Fruit fly (Drosophila melanogaster) whole organism, embryonic: ENCODE results near the gene CG5043.

Experiments used
- Aef1 ChIP-seq: fragments of 200-800 bp; sonication (Bioruptor generic); IDR thresholded peaks from 3 replicates; pipeline ENCODE4 v1.3.6; 2022; ENCODE audit warnings: missing biosample characterization, missing genetic modification characterization
- Bdp1 ChIP-seq: fragments of 200-800 bp; sonication (Bioruptor generic); optimal IDR thresholded peaks from 3 replicates; lab custom pipeline; 2016; ENCODE audit warnings: missing biosample characterization, missing genetic modification characterization
- CG11560 ChIP-seq: fragments of 200-800 bp; sonication (Bioruptor generic); IDR thresholded peaks from 3 replicates; pipeline ENCODE4 v1.3.6; 2022; ENCODE audit warnings: missing biosample characterization, missing genetic modification characterization
- CG16813 ChIP-seq: fragments of 200-800 bp; sonication (Bioruptor generic); IDR thresholded peaks from 3 replicates; pipeline ENCODE4 v1.3.6; 2022; ENCODE audit warnings: missing biosample characterization, missing genetic modification characterization; ENCODE audit not compliant: partially characterized antibody
- CG17802 ChIP-seq: fragments of 200-800 bp; sonication (Bioruptor generic); optimal IDR thresholded peaks from 2 replicates; lab custom pipeline; 2018; ENCODE audit warnings: missing biosample characterization, mild to moderate bottlenecking, missing genetic modification characterization, moderate library complexity
- CG1832 ChIP-seq: fragments of 200-800 bp; sonication (Bioruptor generic); optimal IDR thresholded peaks from 2 replicates; lab custom pipeline; 2017; ENCODE audit warnings: missing biosample characterization, mild to moderate bottlenecking, missing genetic modification characterization, inconsistent platforms
- CG18599 ChIP-seq: fragments of 200-800 bp; sonication (Bioruptor generic); optimal IDR thresholded peaks from 3 replicates; lab custom pipeline; 2017; ENCODE audit warnings: missing biosample characterization, missing genetic modification characterization, mild to moderate bottlenecking, moderate library complexity, missing genetic modification reagents
- CG2116 ChIP-seq: fragments of 200-800 bp; sonication (Bioruptor generic); optimal IDR thresholded peaks from 3 replicates; lab custom pipeline; 2018; ENCODE audit warnings: missing biosample characterization, mild to moderate bottlenecking, missing genetic modification characterization
- CG2199 ChIP-seq: fragments of 200-800 bp; sonication (Bioruptor generic); IDR thresholded peaks from 3 replicates; pipeline ENCODE4 v1.3.6; 2022; ENCODE audit warnings: missing biosample characterization, missing genetic modification characterization
- CG2678 ChIP-seq: fragments of 200-800 bp; sonication (Bioruptor generic); optimal IDR thresholded peaks from 3 replicates; lab custom pipeline; 2019; ENCODE audit warnings: missing biosample characterization, mild to moderate bottlenecking, missing genetic modification characterization, moderate library complexity
- CG30020 ChIP-seq: fragments of 200-800 bp; optimal IDR thresholded peaks from 2 replicates; lab custom pipeline; 2019; ENCODE audit warnings: missing biosample characterization, mild to moderate bottlenecking, missing genetic modification characterization, moderate library complexity
- CG31441 ChIP-seq: fragments of 200-800 bp; sonication (Bioruptor generic); IDR thresholded peaks from 2 replicates; pipeline ENCODE4 v1.3.6; 2022; ENCODE audit warnings: missing biosample characterization, missing genetic modification characterization
- CG43689 ChIP-seq: fragments of 200-800 bp; sonication (Bioruptor generic); IDR thresholded peaks from 2 replicates; pipeline ENCODE4 v1.3.6; 2022; ENCODE audit warnings: missing biosample characterization, missing genetic modification characterization
- CG7745 ChIP-seq: fragments of 200-800 bp; sonication (Bioruptor generic); optimal IDR thresholded peaks from 2 replicates; lab custom pipeline; 2018; ENCODE audit warnings: missing biosample characterization, mild to moderate bottlenecking, missing genetic modification characterization, moderate library complexity
- CTCF ChIP-seq: fragments of 200-800 bp; sonication (Bioruptor generic); optimal IDR thresholded peaks from 2 replicates; lab custom pipeline; 2017; ENCODE audit warnings: missing biosample characterization, mild to moderate bottlenecking, missing genetic modification characterization, moderate library complexity
- CrebB ChIP-seq: fragments of 200-800 bp; sonication (Bioruptor generic); optimal IDR thresholded peaks from 3 replicates; lab custom pipeline; 2018; ENCODE audit warnings: missing biosample characterization, mild to moderate bottlenecking, missing genetic modification characterization
- Dbx ChIP-seq: fragments of 200-800 bp; sonication (Bioruptor generic); IDR thresholded peaks from 3 replicates; pipeline ENCODE4 v1.3.6; 2022; ENCODE audit warnings: missing biosample characterization, missing genetic modification characterization
- Deaf1 ChIP-seq: fragments of 200-800 bp; optimal IDR thresholded peaks from 3 replicates; lab custom pipeline; 2019; ENCODE audit warnings: missing biosample characterization, mild to moderate bottlenecking, missing genetic modification characterization, moderate library complexity
- Fer3 ChIP-seq: fragments of 200-800 bp; sonication (Bioruptor generic); optimal IDR thresholded peaks from 2 replicates; lab custom pipeline; 2018; ENCODE audit warnings: missing biosample characterization, mild to moderate bottlenecking, missing genetic modification characterization, moderate library complexity
- HHEX ChIP-seq: fragments of 200-800 bp; sonication (Bioruptor generic); optimal IDR thresholded peaks from 3 replicates; lab custom pipeline; 2017; ENCODE audit warnings: missing biosample characterization, mild to moderate bottlenecking, missing genetic modification characterization, missing genetic modification reagents
- Med ChIP-seq: fragments of 200-800 bp; sonication (Bioruptor generic); peaks from one replicate; lab custom pipeline; 2016; ENCODE audit warnings: missing biosample characterization, missing genetic modification characterization, mild to moderate bottlenecking, inconsistent platforms, moderate library complexity
- Meics ChIP-seq: fragments of 200-800 bp; sonication (Bioruptor generic); optimal IDR thresholded peaks from 2 replicates; lab custom pipeline; 2017; ENCODE audit warnings: missing biosample characterization, mild to moderate bottlenecking, missing genetic modification characterization
- NK7.1 ChIP-seq: fragments of 200-800 bp; sonication (Bioruptor generic); optimal IDR thresholded peaks from 3 replicates; lab custom pipeline; 2016; ENCODE audit warnings: missing biosample characterization, missing genetic modification characterization
- Nf-YC ChIP-seq: fragments of 200-800 bp; optimal IDR thresholded peaks from 3 replicates; lab custom pipeline; 2019; ENCODE audit warnings: missing biosample characterization, mild to moderate bottlenecking, missing genetic modification characterization, moderate library complexity
- NfI ChIP-seq: fragments of 200-800 bp; sonication (Bioruptor generic); optimal IDR thresholded peaks from 3 replicates; lab custom pipeline; 2018; ENCODE audit warnings: missing biosample characterization, mild to moderate bottlenecking, missing genetic modification characterization, moderate library complexity
- PHDP ChIP-seq: fragments of 200-800 bp; sonication (Bioruptor generic); optimal IDR thresholded peaks from 3 replicates; lab custom pipeline; 2018; ENCODE audit warnings: missing biosample characterization, mild to moderate bottlenecking, missing genetic modification characterization, moderate library complexity
- Sin3A ChIP-seq: fragments of >200 bp; optimal IDR thresholded peaks from 2 replicates; lab custom pipeline; 2018
- TFAM ChIP-seq: fragments of 200-800 bp; sonication (Bioruptor generic); optimal IDR thresholded peaks from 2 replicates; lab custom pipeline; 2017; ENCODE audit warnings: missing biosample characterization, missing genetic modification characterization, inconsistent platforms
- al ChIP-seq: fragments of 200-800 bp; sonication (Bioruptor generic); IDR thresholded peaks from 2 replicates; pipeline ENCODE4 v1.3.6; 2022; ENCODE audit warnings: missing biosample characterization, missing genetic modification characterization
- bbx ChIP-seq: fragments of 200-800 bp; sonication (Bioruptor generic); IDR thresholded peaks from 2 replicates; pipeline ENCODE4 v1.3.6; 2022; ENCODE audit warnings: missing biosample characterization, missing genetic modification characterization; ENCODE audit not compliant: partially characterized antibody
- bsh ChIP-seq, 2 experiments: fragments of 200-800 bp; sonication (Bioruptor generic); optimal IDR thresholded peaks; 2 replicates each; lab custom pipeline; 2017 to 2018; ENCODE audit warnings: mild to moderate bottlenecking in 2 of 2, missing biosample characterization in 2 of 2, missing genetic modification characterization in 2 of 2, moderate library complexity in 1 of 2
- cg ChIP-seq: fragments of 200-800 bp; sonication (Bioruptor generic); optimal IDR thresholded peaks from 3 replicates; lab custom pipeline; 2019; ENCODE audit warnings: missing biosample characterization, mild to moderate bottlenecking, missing genetic modification characterization, moderate library complexity
- chinmo ChIP-seq: fragments of 200-800 bp; sonication (Bioruptor generic); IDR thresholded peaks from 4 replicates; pipeline ENCODE4 v1.3.6; 2022; ENCODE audit warnings: missing biosample characterization, missing genetic modification characterization; ENCODE audit not compliant: partially characterized antibody
- dysf ChIP-seq: fragments of 200-800 bp; sonication (Bioruptor generic); IDR thresholded peaks from 3 replicates; pipeline ENCODE4 v1.3.6; 2022; ENCODE audit warnings: missing biosample characterization, missing genetic modification characterization
- eve ChIP-seq, 2 experiments: fragments of >200 bp; optimal IDR thresholded peaks; 2 replicates each; lab custom pipeline; 2017; ENCODE audit warnings: missing biosample characterization in 2 of 2, missing genetic modification characterization in 2 of 2
- knrl ChIP-seq: fragments of 200-800 bp; sonication (Bioruptor generic); IDR thresholded peaks from 3 replicates; pipeline ENCODE4 v1.3.6; 2022; ENCODE audit warnings: missing biosample characterization, missing genetic modification characterization; ENCODE audit not compliant: partially characterized antibody
- lab ChIP-seq: fragments of 200-800 bp; sonication (Bioruptor generic); optimal IDR thresholded peaks from 3 replicates; lab custom pipeline; 2017; ENCODE audit warnings: missing biosample characterization, missing genetic modification characterization, mild to moderate bottlenecking, moderate library complexity, missing genetic modification reagents
- odd ChIP-seq: fragments of 200-800 bp; sonication (Bioruptor generic); optimal IDR thresholded peaks from 2 replicates; lab custom pipeline; 2017; ENCODE audit warnings: missing biosample characterization, mild to moderate bottlenecking, missing genetic modification characterization
- phol ChIP-seq: fragments of 200-800 bp; sonication (Bioruptor generic); optimal IDR thresholded peaks from 3 replicates; lab custom pipeline; 2018; ENCODE audit warnings: missing biosample characterization, mild to moderate bottlenecking, missing genetic modification characterization, moderate library complexity
- psq ChIP-seq: fragments of 200-800 bp; sonication (Bioruptor generic); optimal IDR thresholded peaks from 2 replicates; lab custom pipeline; 2017; ENCODE audit warnings: missing biosample characterization, missing genetic modification characterization
- pzg ChIP-seq: fragments of 200-800 bp; sonication (Bioruptor generic); optimal IDR thresholded peaks from 3 replicates; lab custom pipeline; 2018; ENCODE audit warnings: missing biosample characterization, mild to moderate bottlenecking, missing genetic modification characterization, moderate library complexity
- repo ChIP-seq: fragments of 200-800 bp; sonication (Bioruptor generic); optimal IDR thresholded peaks from 2 replicates; lab custom pipeline; 2016; ENCODE audit warnings: missing biosample characterization, missing genetic modification characterization
- sens ChIP-seq: fragments of 200-800 bp; sonication (Bioruptor generic); peaks from one replicate; lab custom pipeline; 2016; ENCODE audit warnings: missing biosample characterization, missing genetic modification characterization
- sna ChIP-seq: fragments of 200-800 bp; sonication (Bioruptor generic); IDR thresholded peaks from 2 replicates; pipeline ENCODE4 v1.3.6; 2022; ENCODE audit warnings: missing biosample characterization, missing genetic modification characterization; ENCODE audit not compliant: partially characterized antibody
- trem ChIP-seq: fragments of 200-800 bp; optimal IDR thresholded peaks from 3 replicates; lab custom pipeline; 2019; ENCODE audit warnings: missing biosample characterization, mild to moderate bottlenecking, missing genetic modification characterization, moderate library complexity
- wek ChIP-seq: fragments of 200-800 bp; sonication (Bioruptor generic); optimal IDR thresholded peaks from 3 replicates; lab custom pipeline; 2018; ENCODE audit warnings: missing biosample characterization, mild to moderate bottlenecking, missing genetic modification characterization, moderate library complexity
- zen2 ChIP-seq: fragments of 200-800 bp; sonication (Bioruptor generic); IDR thresholded peaks from 3 replicates; pipeline ENCODE4 v1.3.6; 2022; ENCODE audit warnings: missing biosample characterization, missing genetic modification characterization; ENCODE audit not compliant: partially characterized antibody

CG5043 gene

dm6 chr2L:17472582-17473524 lies 39.2 kb downstream of the CG5043 start, which contains the start of gene BicD (continued):
- TF ChIP-seq psq (GFP tag; lab: Kevin White, UChicago) = no peak
- TF ChIP-seq sna = peak; percentile 72; the same call in 1 of the 2 replicates
- TF ChIP-seq CG2678 (tag; lab: Kevin White, UChicago) = peak; percentile 29
- no peak for TF ChIP-seq repo (GFP tag; lab: Kevin White, UChicago)
- TF ChIP-seq zen2 (GFP tag; lab: Robert Waterston, UW) = peak; percentile 50; the same call in 1 of the 3 replicates
- TF ChIP-seq odd = peak; percentile 31
- TF ChIP-seq PHDP (tag; lab: Kevin White, UChicago) = peak; percentile 5
- TF ChIP-seq Meics (GFP tag; lab: Kevin White, UChicago) = no peak
- peak; percentile 34 for TF ChIP-seq Deaf1
- TF ChIP-seq CG16813 (GFP tag; lab: Robert Waterston, UW) = peak; percentile 66
- TF ChIP-seq phol (tag; lab: Kevin White, UChicago) = peak; percentile 58
- TF ChIP-seq CTCF (GFP tag; lab: Kevin White, UChicago) = peak; percentile 54
- TF ChIP-seq eve (GFP tag; optimal IDR thresholded peaks at IDR 0.05; lab: Kevin White, UChicago) = no peak
- TF ChIP-seq CG11560 (tag; lab: Robert Waterston, UW) = peak; percentile 97
- TF ChIP-seq CG2116 = peak; percentile 87
- no peak for TF ChIP-seq NfI (GFP tag; lab: Kevin White, UChicago)
- peak; percentile 31 for TF ChIP-seq Bdp1 (GFP tag; lab: Kevin White, UChicago)
- peak; percentile 32 for TF ChIP-seq CrebB (tag; lab: Kevin White, UChicago)
- peak; percentile 6 for TF ChIP-seq HHEX (GFP tag; lab: Kevin White, UChicago)
- TF ChIP-seq wek (GFP tag; lab: Kevin White, UChicago) = peak; percentile 37
- TF ChIP-seq Aef1 (GFP tag; lab: Robert Waterston, UW) = 0 out of 3 replicates have a peak, but pooled peaks have one; percentile 12
- TF ChIP-seq Sin3A (lab: Kevin White, UChicago) = peak; percentile 9
- no peak for TF ChIP-seq Dbx (GFP tag; lab: Robert Waterston, UW)
- no peak for TF ChIP-seq al
- TF ChIP-seq Nf-YC (tag; lab: Kevin White, UChicago) = peak; percentile 53
- 0 out of 3 replicates have a peak, but pooled peaks have one; percentile 6 for TF ChIP-seq dysf (GFP tag; lab: Robert Waterston, UW)
- TF ChIP-seq Fer3 (tag; lab: Kevin White, UChicago) = peak; percentile 5
- peak; percentile 47; the same call in 1 of the 2 replicates for TF ChIP-seq CG31441 (GFP tag; lab: Robert Waterston, UW)
- peak; percentile 76 for TF ChIP-seq Med (GFP tag; lab: Kevin White, UChicago)
- no peak for TF ChIP-seq CG1832 (GFP tag; lab: Kevin White, UChicago)
- TF ChIP-seq trem (tag; lab: Kevin White, UChicago) = peak; percentile 83
- peak; percentile 37 for TF ChIP-seq sens (GFP tag; lab: Kevin White, UChicago)
- TF ChIP-seq knrl (GFP tag; lab: Robert Waterston, UW) = peak; percentile 73
- TF ChIP-seq CG18599 = peak; percentile 26
- TF ChIP-seq cg (GFP tag; lab: Kevin White, UChicago) = peak; percentile 88
- TF ChIP-seq lab (GFP tag; lab: Kevin White, UChicago) = peak; percentile 31
- peak; percentile 46 for TF ChIP-seq CG17802
- peak; percentile 67 for TF ChIP-seq CG30020 (tag; lab: Kevin White, UChicago)
- 0 out of 4 replicates have a peak, but pooled peaks have one; percentile 62 for TF ChIP-seq chinmo (GFP tag; lab: Robert Waterston, UW)
- TF ChIP-seq NK7.1 (GFP tag; lab: Kevin White, UChicago) = no peak
- TF ChIP-seq bbx (GFP tag; lab: Robert Waterston, UW) = no peak; the same call in 1 of the 2 replicates
- no peak for TF ChIP-seq CG43689
- TF ChIP-seq pzg (GFP tag; lab: Kevin White, UChicago) = peak; percentile 88
- no peak for TF ChIP-seq TFAM
- TF ChIP-seq bsh (GFP tag; optimal IDR thresholded peaks at IDR 0.05; lab: Kevin White, UChicago) = peak in 1 of 2 experiments; percentile 0
- TF ChIP-seq CG2199 = 0 out of 3 replicates have a peak, but pooled peaks have one; percentile 26
- peak; percentile 9 for TF ChIP-seq CG7745 (tag; lab: Kevin White, UChicago)
